Worm (Caenorhabditis elegans): ENCODE results near the gene unc-70.

DNA sequence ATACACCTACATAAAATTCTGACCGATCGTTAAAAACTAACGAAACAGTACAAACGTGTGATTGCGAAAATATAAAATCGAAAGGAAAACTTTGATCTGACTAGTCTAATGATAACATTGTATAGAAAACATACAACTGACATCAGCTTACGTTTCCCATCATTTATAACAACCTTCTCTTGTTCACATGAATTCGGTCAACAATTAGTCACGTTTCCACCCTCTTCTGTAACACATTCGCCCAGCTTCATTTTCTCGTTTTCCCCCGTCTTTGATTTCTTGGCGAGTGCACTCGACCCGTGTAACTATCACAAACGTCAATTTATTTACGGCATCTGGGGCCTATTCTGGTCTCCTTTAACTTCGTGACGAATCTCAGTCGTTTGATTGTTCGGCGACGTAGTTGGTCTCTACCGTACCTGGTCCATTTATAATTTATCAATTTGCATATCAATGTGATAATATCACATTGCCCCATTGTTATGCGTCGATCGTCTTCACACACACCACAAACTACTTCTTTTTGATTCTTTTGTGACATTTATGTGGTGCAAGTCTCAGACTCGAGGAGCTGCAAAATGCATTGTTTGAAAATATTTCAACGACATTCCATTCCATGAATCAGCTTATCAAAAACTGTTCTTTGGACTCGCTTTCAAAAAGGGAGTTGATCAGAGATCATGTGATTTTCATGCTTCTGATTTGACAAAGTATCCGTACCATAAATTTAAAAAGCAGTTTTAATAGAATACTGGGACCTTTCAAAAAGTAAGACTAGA is 19.9 kb downstream of the unc-70 start:
- no peak for TF ChIP-seq him-1 (tag; optimal IDR thresholded peaks at IDR 0.05)
- no peak for TF ChIP-seq dao-5 (tag; optimal IDR thresholded peaks at IDR 0.05)
- no peak for TF ChIP-seq W03F9.2 (tag; optimal IDR thresholded peaks at IDR 0.05)
